Worm (Caenorhabditis elegans): ENCODE measurements around the gene hpk-1.

DNA sequence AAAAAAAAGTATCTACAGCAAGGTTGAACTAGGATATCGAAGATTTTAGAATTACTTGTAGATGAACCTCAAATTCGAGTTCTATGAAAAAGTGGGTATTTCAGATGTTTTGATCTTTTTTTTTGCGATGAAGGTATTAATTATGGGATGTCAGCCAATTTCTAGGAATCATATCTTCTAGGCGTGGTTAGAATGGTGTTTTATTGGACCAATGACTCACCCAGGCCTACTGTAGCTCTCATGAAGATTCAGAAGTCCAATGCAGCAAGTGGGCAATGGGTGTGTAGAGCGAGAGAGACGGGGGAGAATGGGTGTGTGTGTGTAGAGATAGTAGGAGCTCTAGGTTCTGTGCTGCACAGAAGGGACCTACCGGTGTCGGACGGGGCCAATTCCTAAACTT is 5.1 kb upstream of the hpk-1 start:
- no peak for TF ChIP-seq C38D4.7 (GFP tag; optimal IDR thresholded peaks at IDR 0.05)
- no peak for TF ChIP-seq ceh-18 (tag; optimal IDR thresholded peaks at IDR 0.05)
- TF ChIP-seq pha-4 (tag; optimal IDR thresholded peaks at IDR 0.05) = no peak
- no peak for TF ChIP-seq K09A11.1 (tag; optimal IDR thresholded peaks at IDR 0.05; ENCODE audit: insufficient read depth)
- TF ChIP-seq unc-86 (tag; optimal IDR thresholded peaks at IDR 0.05) = no peak
- TF ChIP-seq rnt-1 (tag; optimal IDR thresholded peaks at IDR 0.05) = no peak
- TF ChIP-seq fkh-10 (GFP tag; optimal IDR thresholded peaks at IDR 0.05) = no peak
- no peak for TF ChIP-seq sox-4 (tag; optimal IDR thresholded peaks at IDR 0.05)
- TF ChIP-seq lin-11 (tag; optimal IDR thresholded peaks at IDR 0.05) = no peak
